Worm (Caenorhabditis elegans) whole organism, dauer: Measurements from ENCODE around the gene dlat-2.

Source experiments
- unc-62 ChIP-seq: sonication (generic microtip); optimal IDR thresholded peaks from 2 replicates; lab custom pipeline; 2017; ENCODE audit warnings: missing biosample characterization, missing genetic modification reagents, missing genetic modification characterization

Gene dlat-2

ce11 chrIV:17380061-17380680, at the start of gene dlat-2, which contains the start of gene C30H6.9:
Gene dlat-2, plus strand, starts transcription at chrIV:17380626.
Gene C30H6.9, minus strand, starts transcription at chrIV:17380170.
- TF ChIP-seq unc-62, result no peak

ce11 chrIV:17331100-17331577, 49.3 kb upstream of the dlat-2 start, which contains the start of gene C49C3.6:
Gene C49C3.6, plus strand, starts transcription at chrIV:17331527.
- no peak for TF ChIP-seq unc-62

ce11 chrIV:17332261-17332660, 48.2 kb upstream of the dlat-2 start, which contains the start of gene C49C3.7:
Gene C49C3.7, plus strand, starts transcription at chrIV:17332561.
- TF ChIP-seq unc-62, result no peak

ce11 chrIV:17333542-17334281, 46.7 kb upstream of the dlat-2 start, which contains the start of gene C49C3.15:
Gene C49C3.15, plus strand, starts transcription at chrIV:17334231.
- no peak for TF ChIP-seq unc-62

- TF ChIP-seq unc-62, result no peak
These were observed 45.4 kb upstream of the dlat-2 start, which contains the start of gene C49C3.8 for ce11 chrIV:17335031-17335430. Gene C49C3.8, plus strand, starts transcription at chrIV:17335203.

- no peak for TF ChIP-seq unc-62
These were observed 41.4 kb upstream of the dlat-2 start, which contains the start of gene C49C3.10 for ce11 chrIV:17338920-17339510. Gene C49C3.10, minus strand, starts transcription at chrIV:17338970.

ce11 chrIV:17341033-17341432, 39.4 kb upstream of the dlat-2 start:
- TF ChIP-seq unc-62, result no peak

ce11 chrIV:17342179-17342578, 38.2 kb upstream of the dlat-2 start, which contains the start of gene C49C3.9:
Gene C49C3.9, minus strand, starts transcription at chrIV:17342314.
- no peak for TF ChIP-seq unc-62

ce11 chrIV:17342667-17343066, 37.8 kb upstream of the dlat-2 start, which contains the start of gene C49C3.21:
Gene C49C3.21, plus strand, starts transcription at chrIV:17342967.
- no peak for TF ChIP-seq unc-62

ce11 chrIV:17343482-17343881, 36.9 kb upstream of the dlat-2 start, which contains the start of gene C49C3.11:
Gene C49C3.11, plus strand, starts transcription at chrIV:17343782.
- no peak for TF ChIP-seq unc-62

- TF ChIP-seq unc-62, result no peak
These were observed 33.7 kb upstream of the dlat-2 start, which contains the start of the genes clec-197 and clec-198 for ce11 chrIV:17346599-17347218. Gene clec-197, minus strand, starts transcription at chrIV:17346699. Gene clec-198, plus strand, starts transcription at chrIV:17347168.

- no peak for TF ChIP-seq unc-62
These were observed 28.8 kb upstream of the dlat-2 start, which contains the start of gene clec-199 for ce11 chrIV:17351586-17351985. Gene clec-199, plus strand, starts transcription at chrIV:17351886.

- no peak for TF ChIP-seq unc-62
These were observed 19.3 kb upstream of the dlat-2 start, which contains the start of gene clec-202 for ce11 chrIV:17361143-17361542. Gene clec-202, plus strand, starts transcription at chrIV:17361443.

ce11 chrIV:17367294-17367693, 13.1 kb upstream of the dlat-2 start, which contains the start of gene zipt-17:
Gene zipt-17, minus strand, starts transcription at chrIV:17367394.
- TF ChIP-seq unc-62, result no peak

ce11 chrIV:17368292-17368691, 12.1 kb upstream of the dlat-2 start, which contains the start of gene trh-1:
Gene trh-1, plus strand, starts transcription at chrIV:17368592.
- TF ChIP-seq unc-62, result no peak

- no peak for TF ChIP-seq unc-62
These were observed 9.0 kb upstream of the dlat-2 start, which contains the start of gene C30H6.5 for ce11 chrIV:17371469-17371868. Gene C30H6.5, plus strand, starts transcription at chrIV:17371769.
